Worm (Caenorhabditis elegans) whole organism, late embryonic: ENCODE measurements around the gene sax-2.

Experiments used
- F13H6.1 ChIP-seq: sonication (generic microtip); optimal IDR thresholded peaks from 2 replicates; lab custom pipeline; 2016; ENCODE audit warnings: missing genetic modification characterization, missing compliant biosample characterization
- K02D7.2 ChIP-seq: sonication (generic microtip); optimal IDR thresholded peaks from 2 replicates; lab custom pipeline; 2017; ENCODE audit warnings: mild to moderate bottlenecking, missing genetic modification characterization, missing compliant biosample characterization
- Y22D7AL.16 ChIP-seq: sonication (generic microtip); optimal IDR thresholded peaks from 2 replicates; lab custom pipeline; 2016; ENCODE audit warnings: missing genetic modification characterization, missing compliant biosample characterization
- ceh-24 ChIP-seq: sonication (generic microtip); optimal IDR thresholded peaks from 2 replicates; lab custom pipeline; 2016; ENCODE audit warnings: mild to moderate bottlenecking, missing genetic modification characterization, missing compliant biosample characterization
- ceh-30 ChIP-seq: fragments of 150-350 bp; optimal IDR thresholded peaks from 2 replicates; lab custom pipeline; 2014; ENCODE audit warnings: missing biosample characterization, missing genetic modification characterization
- ceh-9 ChIP-seq: sonication (generic microtip); optimal IDR thresholded peaks from 2 replicates; lab custom pipeline; 2016; ENCODE audit warnings: mild to moderate bottlenecking, missing genetic modification characterization, inconsistent platforms, missing compliant biosample characterization
- dmd-4 ChIP-seq: sonication (generic microtip); optimal IDR thresholded peaks from 2 replicates; lab custom pipeline; 2016; ENCODE audit warnings: borderline replicate concordance, missing genetic modification characterization, missing compliant biosample characterization
- fkh-10 ChIP-seq: fragments of 150-350 bp; optimal IDR thresholded peaks from 2 replicates; lab custom pipeline; 2014; ENCODE audit warnings: missing biosample characterization, missing genetic modification reagents, missing genetic modification characterization
- lin-11 ChIP-seq: fragments of 200-800 bp; sonication (Bioruptor generic); optimal IDR thresholded peaks from 2 replicates; lab custom pipeline; 2018; ENCODE audit warnings: mild to moderate bottlenecking, missing genetic modification characterization, missing compliant biosample characterization
- nfya-1 ChIP-seq: sonication (generic microtip); optimal IDR thresholded peaks from 2 replicates; lab custom pipeline; 2017; ENCODE audit warnings: missing genetic modification characterization, mild to moderate bottlenecking, missing compliant biosample characterization, antibody characterized with exemption, moderate library complexity
- nhr-11 ChIP-seq: fragments of 150-350 bp; optimal IDR thresholded peaks from 2 replicates; lab custom pipeline; 2014; ENCODE audit warnings: missing biosample characterization, missing genetic modification characterization
- pha-4 ChIP-seq: fragments of 150-350 bp; optimal IDR thresholded peaks from 2 replicates; lab custom pipeline; 2018; ENCODE audit warnings: missing biosample characterization, missing genetic modification reagents, missing genetic modification characterization
- ref-2 ChIP-seq: sonication (generic microtip); optimal IDR thresholded peaks from 2 replicates; lab custom pipeline; 2016; ENCODE audit warnings: missing genetic modification characterization, missing compliant biosample characterization
- unc-42 ChIP-seq: sonication (generic microtip); optimal IDR thresholded peaks from 2 replicates; lab custom pipeline; 2016; ENCODE audit warnings: missing genotype, missing genetic modification characterization, missing compliant biosample characterization

DNA sequence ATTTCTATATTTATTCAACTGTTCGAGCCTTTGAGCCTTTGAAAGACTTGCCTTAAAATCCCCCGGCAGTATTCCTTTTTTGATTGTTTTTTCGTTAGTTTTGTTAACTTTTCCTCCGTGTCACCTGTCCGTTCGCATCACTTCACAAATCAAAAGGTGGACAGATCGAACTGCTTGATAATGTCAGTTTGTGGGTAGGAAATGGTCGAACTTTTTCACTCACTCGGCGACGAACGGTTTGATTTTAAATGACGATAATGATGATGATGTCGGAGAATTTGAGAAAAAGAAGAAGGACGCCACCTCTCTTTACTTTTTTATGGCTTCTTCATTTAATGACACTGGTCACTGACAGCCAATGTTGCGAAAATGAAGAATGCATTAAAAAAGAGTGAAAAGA lies 9.6 kb downstream of the sax-2 start:
- TF ChIP-seq K02D7.2 (tag; lab: Kevin White, UChicago) = no peak
- TF ChIP-seq ceh-9 (tag; lab: Kevin White, UChicago) = no peak
- TF ChIP-seq dmd-4 (tag; lab: Kevin White, UChicago) = no peak
- TF ChIP-seq unc-42 (tag; lab: Kevin White, UChicago) = no peak
- TF ChIP-seq lin-11 (tag; lab: Kevin White, UChicago) = no peak
- no peak for TF ChIP-seq ref-2
- no peak for TF ChIP-seq pha-4
- TF ChIP-seq ceh-30 = no peak
- no peak for TF ChIP-seq nhr-11
- TF ChIP-seq fkh-10 (GFP tag; lab: Kevin White, UChicago) = no peak
- no peak for TF ChIP-seq F13H6.1 (tag; lab: Kevin White, UChicago)
- TF ChIP-seq Y22D7AL.16 = no peak
- no peak for TF ChIP-seq nfya-1 (tag; lab: Kevin White, UChicago)
- TF ChIP-seq ceh-24 (tag; lab: Kevin White, UChicago) = no peak
